Worm (Caenorhabditis elegans): ENCODE data around the gene F21D5.6.
"Not testable (repeated sequence)": the region's sequence is repeated elsewhere in the genome, so short reads cannot be mapped to it uniquely, and the experiment has no call there.

F21D5.6 gene

DNA sequence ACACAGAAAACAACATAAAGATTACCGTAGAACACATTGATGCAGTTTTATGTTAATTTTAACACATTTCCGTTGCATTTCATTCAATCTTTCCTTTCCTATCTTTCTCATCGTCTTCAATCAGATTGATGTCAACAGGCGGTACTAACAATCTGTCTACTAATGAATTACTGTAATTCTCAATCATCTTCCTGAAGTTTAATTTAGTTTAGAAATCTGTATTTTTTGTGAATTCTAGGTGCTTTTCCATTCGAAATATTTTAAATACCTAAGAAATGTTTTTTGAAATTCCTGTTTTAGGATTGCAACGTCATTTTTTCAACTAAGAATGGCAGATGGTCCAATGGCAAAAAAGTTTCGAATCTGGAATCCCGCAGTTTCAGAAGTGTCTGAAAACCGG is 17.5 kb downstream of the F21D5.6 start, which contains the start of gene F21D5.9:
Gene F21D5.9, plus strand, starts transcription at position 301 of the 400 bp plus-strand sequence.
- TF ChIP-seq nhr-28 (tag; optimal IDR thresholded peaks at IDR 0.05) (no peak), sup-37 (GFP tag; optimal IDR thresholded peaks at IDR 0.05) (no peak), mdl-1 (tag; optimal IDR thresholded peaks at IDR 0.05) (no peak), egl-13 (tag; optimal IDR thresholded peaks at IDR 0.05) (no peak), vab-15 (tag; optimal IDR thresholded peaks at IDR 0.05) (no peak), fkh-4 (tag; optimal IDR thresholded peaks at IDR 0.05; ENCODE audit: borderline replicate concordance) (no peak), rnt-1 (tag; optimal IDR thresholded peaks at IDR 0.05) (no peak), nhr-237 (tag; optimal IDR thresholded peaks at IDR 0.05) (no peak), unc-86 (tag; optimal IDR thresholded peaks at IDR 0.05) (no peak), ceh-88 (GFP tag; IDR thresholded peaks at IDR 0.05) (no peak), pax-3 (tag; optimal IDR thresholded peaks at IDR 0.05) (no peak)

DNA sequence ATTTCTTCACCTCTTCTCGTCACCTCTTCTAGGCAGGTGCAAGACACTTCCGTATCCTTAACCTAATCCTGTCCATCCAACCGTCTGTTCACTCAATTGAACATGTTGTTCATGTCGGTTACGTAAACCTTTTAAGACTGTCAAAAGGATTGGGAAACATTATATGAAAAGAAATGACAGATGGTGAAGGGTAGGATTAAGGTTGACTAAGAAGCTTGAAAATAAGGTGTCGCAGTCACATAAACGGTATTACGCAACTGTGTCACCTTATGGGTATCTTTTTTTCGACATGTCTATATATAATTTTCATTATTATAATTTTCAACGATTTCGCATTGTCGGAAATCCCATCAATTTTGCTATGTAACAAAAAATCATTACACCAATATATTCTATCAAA is 18.4 kb downstream of the F21D5.6 start:
- TF ChIP-seq ama-1 (optimal IDR thresholded peaks at IDR 0.05) (no peak), ceh-63 (GFP tag; optimal IDR thresholded peaks at IDR 0.05) (no peak), mdl-1 (tag; optimal IDR thresholded peaks at IDR 0.05) (no peak), pag-3 (tag; optimal IDR thresholded peaks at IDR 0.05; ENCODE audit: borderline replicate concordance, insufficient read depth) (no peak), unc-86 (tag; optimal IDR thresholded peaks at IDR 0.05) (no peak), nhr-77 (tag; optimal IDR thresholded peaks at IDR 0.05) (no peak), lin-15B (tag; optimal IDR thresholded peaks at IDR 0.05) (no peak), fkh-10 (GFP tag; optimal IDR thresholded peaks at IDR 0.05) (no peak)

DNA sequence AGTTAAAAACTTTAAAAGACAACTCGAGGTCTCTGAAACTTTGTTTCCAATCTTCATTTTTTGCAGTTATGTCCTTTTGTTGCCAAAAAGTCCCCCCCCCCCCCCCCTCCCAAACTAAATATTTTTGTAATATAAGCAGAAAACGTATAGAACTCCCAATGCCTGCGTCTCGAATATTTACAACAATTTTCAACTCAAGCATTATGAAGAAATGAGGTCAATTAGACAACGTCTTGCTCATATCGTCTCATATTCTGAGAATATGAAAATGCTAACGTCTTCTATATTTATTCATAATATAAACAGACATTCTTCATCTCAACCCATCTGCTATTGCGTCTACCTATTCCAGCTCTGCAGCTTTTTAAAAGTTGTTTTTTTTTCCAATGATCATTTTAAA is 23.0 kb downstream of the F21D5.6 start, which contains the start of gene H23L24.1:
Gene H23L24.1, plus strand, starts transcription at position 301 of the 400 bp plus-strand sequence.
- TF ChIP-seq unc-62 (GFP tag; optimal IDR thresholded peaks at IDR 0.05) (no peak), nhr-28 (tag; optimal IDR thresholded peaks at IDR 0.05) (no peak), efl-1 (optimal IDR thresholded peaks at IDR 0.05) (no peak), efl-1 (GFP tag; optimal IDR thresholded peaks at IDR 0.05 in 1 of 2) (no peak), swsn-7 (tag; optimal IDR thresholded peaks at IDR 0.05) (no peak), nhr-19 (GFP tag; conservative IDR thresholded peaks at IDR 0.05) (no peak), vab-15 (tag; optimal IDR thresholded peaks at IDR 0.05) (no peak), jun-1 (tag; optimal IDR thresholded peaks at IDR 0.05) (no peak)

DNA sequence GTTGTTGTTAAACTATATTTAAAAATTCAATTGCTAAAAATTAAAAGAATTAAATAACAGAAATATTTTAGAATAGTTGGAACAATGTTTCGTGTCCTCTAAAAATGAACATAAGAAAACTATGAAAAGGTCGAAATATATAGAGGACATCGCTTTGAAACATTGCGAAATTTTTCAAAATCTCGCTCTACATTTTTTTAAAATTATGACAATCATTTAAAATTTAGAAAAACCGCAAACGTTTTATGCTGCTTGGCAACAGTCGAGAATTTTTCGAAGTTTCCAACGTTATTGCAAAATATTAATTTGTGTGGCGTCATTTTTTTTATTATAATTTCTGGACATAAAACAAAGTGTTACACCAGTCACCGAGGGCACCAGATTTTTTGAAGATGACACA is 26.2 kb downstream of the F21D5.6 start, which contains the start of the genes parg-2 and ipla-5:
Gene parg-2, minus strand, starts transcription at position 101 of the 400 bp plus-strand sequence.
Gene ipla-5, plus strand, starts transcription at position 216 of the 400 bp plus-strand sequence.
- not testable (repeated sequence) for TF ChIP-seq fos-1 (tag; optimal IDR thresholded peaks at IDR 0.05); swsn-7 (tag; optimal IDR thresholded peaks at IDR 0.05); lin-14 (GFP tag; optimal IDR thresholded peaks at IDR 0.05)

DNA sequence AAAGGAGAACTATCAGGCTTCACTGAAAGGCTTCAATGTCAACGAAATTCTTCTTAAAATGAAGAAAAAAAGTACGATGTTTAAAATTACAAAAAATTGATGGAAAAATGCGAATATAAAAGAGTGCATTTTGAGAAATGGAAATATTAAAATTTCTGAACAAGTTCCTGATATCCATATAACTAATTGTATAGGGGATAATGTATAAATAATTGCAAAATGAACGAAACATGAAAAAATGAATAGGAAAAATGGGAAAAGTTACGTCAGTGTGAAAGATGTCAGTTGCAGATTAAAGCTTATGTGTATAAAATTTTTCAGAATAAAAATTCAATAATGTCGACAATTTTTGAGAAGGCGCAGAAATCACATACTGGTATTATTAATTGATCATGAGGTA is 33.1 kb downstream of the F21D5.6 start:
- TF ChIP-seq lir-3 (tag; optimal IDR thresholded peaks at IDR 0.05; ENCODE audit: poor library complexity) (no peak), nhr-77 (tag; optimal IDR thresholded peaks at IDR 0.05) (no peak), C16A3.4 (tag; optimal IDR thresholded peaks at IDR 0.05) (no peak), efl-3 (GFP tag; optimal IDR thresholded peaks at IDR 0.05) (no peak), mef-2 (tag; optimal IDR thresholded peaks at IDR 0.05) (no peak), tbx-2 (tag; optimal IDR thresholded peaks at IDR 0.05) (no peak), lsy-2 (tag; optimal IDR thresholded peaks at IDR 0.05) (no peak), sox-4 (tag; optimal IDR thresholded peaks at IDR 0.05) (no peak), nhr-90 (tag; optimal IDR thresholded peaks at IDR 0.05; ENCODE audit: poor library complexity) (no peak), skn-1 (tag; optimal IDR thresholded peaks at IDR 0.05) (no peak), elt-3 (tag; optimal IDR thresholded peaks at IDR 0.05) (no peak), lin-15B (tag; optimal IDR thresholded peaks at IDR 0.05) (no peak), pqm-1 (tag; optimal IDR thresholded peaks at IDR 0.05) (no peak), irx-1 (tag; optimal IDR thresholded peaks at IDR 0.05) (no peak), nhr-47 (tag; optimal IDR thresholded peaks at IDR 0.05) (no peak), lin-13 (GFP tag; optimal IDR thresholded peaks at IDR 0.05) (no peak), nhr-12 (tag; optimal IDR thresholded peaks at IDR 0.05) (no peak), unc-130 (tag; optimal IDR thresholded peaks at IDR 0.05) (no peak), ztf-4 (tag; optimal IDR thresholded peaks at IDR 0.05) (no peak)
